Fruit fly (Drosophila melanogaster): ENCODE data around the gene CG3982.

CG3982 gene

dm6 chr3L:9379484-9380343 is 37.5 kb downstream of the CG3982 start, which contains the start of gene Hsp67Ba:
Gene Hsp67Ba (minus strand): TSS chr3L:9379534.
- no peak for TF ChIP-seq CG17801 (GFP tag; optimal IDR thresholded peaks at IDR 0.05; ENCODE audit: partially characterized antibody)

dm6 chr3L:9377198-9378035 is 39.8 kb downstream of the CG3982 start, which contains the start of gene Hsp26:
Gene Hsp26 (minus strand): TSS chr3L:9377427.
- TF ChIP-seq CG17801 (GFP tag; optimal IDR thresholded peaks at IDR 0.05; ENCODE audit: partially characterized antibody): peak; percentile 90

DNA sequence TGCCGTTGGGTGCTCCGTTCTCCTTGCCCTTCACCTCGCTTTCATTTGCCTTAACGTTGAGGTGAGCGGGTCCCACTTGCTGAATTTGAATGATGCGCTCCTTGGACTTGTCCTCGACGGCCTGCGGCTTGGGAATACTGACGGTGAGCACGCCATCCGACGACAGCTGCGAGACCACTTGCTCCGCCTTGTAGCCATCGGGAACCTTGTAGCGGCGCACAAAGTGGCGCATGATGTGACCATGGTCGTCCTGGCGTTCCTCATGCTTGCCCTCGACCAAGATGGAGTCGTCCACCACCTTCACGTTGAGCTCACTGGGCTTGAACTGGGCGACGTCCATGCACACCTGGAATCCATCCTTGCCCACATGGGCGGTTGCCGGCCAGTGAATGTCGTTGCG is 40.6 kb downstream of the CG3982 start:
- TF ChIP-seq CG17801 (GFP tag; optimal IDR thresholded peaks at IDR 0.05; ENCODE audit: partially characterized antibody): no peak

DNA sequence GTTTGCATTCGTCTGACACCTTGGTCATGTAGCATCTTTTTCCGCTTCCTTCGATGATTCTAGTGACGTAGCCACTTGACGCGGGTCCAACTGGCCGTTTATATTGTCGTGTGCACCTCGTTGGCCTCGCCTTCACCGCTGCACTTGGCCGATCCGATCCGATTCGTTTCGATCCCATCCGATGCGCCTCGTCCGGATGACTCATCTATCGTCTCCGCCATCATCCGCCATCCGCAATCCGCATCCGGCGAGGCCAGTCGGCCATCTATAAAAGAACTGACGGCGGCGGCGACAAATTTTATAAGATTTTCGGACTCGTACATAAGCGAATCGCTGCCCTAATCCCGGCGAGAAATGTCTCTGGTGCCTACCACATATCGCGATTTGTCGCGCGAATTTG is 42.1 kb downstream of the CG3982 start, which contains the start of gene CG4461:
Gene CG4461 (plus strand): TSS at position 301 of the 400 bp plus-strand sequence.
- TF ChIP-seq CG17801 (GFP tag; optimal IDR thresholded peaks at IDR 0.05; ENCODE audit: partially characterized antibody): no peak

DNA sequence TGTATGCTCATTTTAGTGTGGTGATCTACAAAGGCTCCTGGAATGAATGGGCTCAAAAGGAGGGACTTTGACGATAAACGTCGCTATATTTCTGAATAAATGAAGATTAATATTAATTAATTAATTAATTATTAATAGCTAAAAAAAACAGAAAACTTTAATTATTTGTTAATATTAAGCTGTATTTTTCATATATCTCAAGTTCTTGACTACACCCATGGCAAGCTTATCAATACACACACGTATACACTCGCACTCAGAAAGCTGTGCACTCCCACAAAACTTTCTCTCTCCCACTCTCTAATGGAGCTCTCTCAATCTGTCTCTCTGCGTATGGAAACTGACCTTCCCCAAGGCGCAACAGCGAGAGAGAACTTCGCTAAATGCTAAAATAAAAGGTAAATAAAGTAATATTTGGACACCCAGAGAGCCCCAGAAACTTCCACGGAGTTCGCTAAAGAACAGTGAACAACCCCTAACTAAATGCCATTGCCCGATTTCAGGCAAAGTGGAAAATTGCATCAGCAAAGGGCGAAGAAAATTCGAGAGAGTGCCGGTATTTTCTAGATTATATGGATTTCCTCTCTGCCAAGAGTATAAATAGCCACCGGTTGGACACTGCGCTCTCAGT is 43.7 kb downstream of the CG3982 start:
- no peak for TF ChIP-seq CG17801 (GFP tag; optimal IDR thresholded peaks at IDR 0.05; ENCODE audit: partially characterized antibody)

- TF ChIP-seq CG17801 (GFP tag; optimal IDR thresholded peaks at IDR 0.05; ENCODE audit: partially characterized antibody): no peak
These were observed 44.8 kb downstream of the CG3982 start, which contains the start of the genes Hsp67Bc, CG4456 and Hsp22 for dm6 chr3L:9372278-9372975. Gene Hsp67Bc (minus strand): TSS chr3L:9372497. Gene CG4456 (plus strand): TSS chr3L:9372722. Gene Hsp22 (plus strand): TSS chr3L:9372931.

dm6 chr3L:9370907-9371365 is 46.3 kb downstream of the CG3982 start, which contains the start of gene Fdx1:
Gene Fdx1 (minus strand): TSS chr3L:9371238.
- TF ChIP-seq CG17801 (GFP tag; optimal IDR thresholded peaks at IDR 0.05; ENCODE audit: partially characterized antibody): peak; percentile 64

dm6 chr3L:9368665-9369064 is 48.5 kb downstream of the CG3982 start:
- no peak for TF ChIP-seq CG17801 (GFP tag; optimal IDR thresholded peaks at IDR 0.05; ENCODE audit: partially characterized antibody)

DNA sequence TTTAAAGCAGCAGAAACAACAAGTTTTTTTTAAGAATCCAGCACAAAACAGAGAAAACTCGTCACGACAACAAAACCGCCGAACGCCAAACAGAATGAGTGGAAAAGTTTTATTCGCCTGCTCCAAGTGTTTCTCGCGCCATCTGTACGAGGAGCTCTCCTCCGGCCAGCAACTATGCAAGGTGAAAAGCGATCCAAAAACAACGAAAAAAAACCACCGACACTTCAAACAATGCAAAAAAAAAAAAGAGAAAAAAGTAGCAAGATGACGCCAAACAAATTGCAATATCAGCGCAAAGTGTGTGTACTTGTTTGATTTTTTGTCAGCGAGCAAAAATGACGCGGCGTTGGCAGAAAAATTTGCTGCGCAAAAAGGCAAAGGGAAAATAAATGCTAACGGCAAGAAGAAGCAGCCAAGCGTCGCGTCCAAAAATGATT is 49.7 kb downstream of the CG3982 start:
- TF ChIP-seq CG17801 (GFP tag; optimal IDR thresholded peaks at IDR 0.05; ENCODE audit: partially characterized antibody): peak; percentile 78

- no peak for TF ChIP-seq CG17801 (GFP tag; optimal IDR thresholded peaks at IDR 0.05; ENCODE audit: partially characterized antibody)
These were observed 50.2 kb downstream of the CG3982 start, which contains the start of the genes Klp67A and CG4452 for dm6 chr3L:9366850-9367430. Gene Klp67A (minus strand): TSS chr3L:9367046. Gene CG4452 (plus strand): TSS chr3L:9367377.

Measured in ovary, adult (tissue).